Fruit fly (Drosophila melanogaster) whole organism, pupa: ENCODE measurements around the gene CG18404.

Experiments
- CG10348 ChIP-seq: fragments of 200-800 bp; sonication (Bioruptor generic); IDR thresholded peaks from 2 replicates; pipeline ENCODE4 v1.3.6; 2022; ENCODE audit warnings: missing biosample characterization, missing genetic modification characterization
- CG12605 ChIP-seq: fragments of 200-800 bp; sonication (Bioruptor generic); IDR thresholded peaks from 2 replicates; pipeline ENCODE4 v1.3.6; 2022; ENCODE audit warnings: missing biosample characterization, missing genetic modification characterization
- CG13204 ChIP-seq: fragments of 200-800 bp; sonication (Bioruptor generic); optimal IDR thresholded peaks from 2 replicates; lab custom pipeline; 2018; ENCODE audit warnings: missing biosample characterization, mild to moderate bottlenecking, missing genetic modification characterization, moderate library complexity
- CG14655 ChIP-seq: fragments of 200-800 bp; sonication (Bioruptor generic); optimal IDR thresholded peaks from 3 replicates; lab custom pipeline; 2017; ENCODE audit warnings: mild to moderate bottlenecking, missing biosample characterization, missing genetic modification reagents, missing genetic modification characterization
- CG15710 ChIP-seq: fragments of 200-800 bp; sonication (Bioruptor generic); optimal IDR thresholded peaks from 2 replicates; lab custom pipeline; 2018; ENCODE audit warnings: missing biosample characterization, mild to moderate bottlenecking, missing genetic modification characterization, moderate library complexity
- CG17806 ChIP-seq: fragments of 200-800 bp; sonication (Bioruptor generic); optimal IDR thresholded peaks from 2 replicates; lab custom pipeline; 2018; ENCODE audit warnings: missing biosample characterization, mild to moderate bottlenecking, missing genetic modification characterization, moderate library complexity
- CG32121 ChIP-seq: fragments of 200-800 bp; sonication (Bioruptor generic); IDR thresholded peaks from 2 replicates; pipeline ENCODE4 v1.3.6; 2022; ENCODE audit warnings: missing biosample characterization, missing genetic modification characterization
- CG34367 ChIP-seq: fragments of 200-800 bp; sonication (Bioruptor generic); optimal IDR thresholded peaks from 2 replicates; lab custom pipeline; 2018; ENCODE audit warnings: missing biosample characterization, mild to moderate bottlenecking, missing genetic modification characterization
- CG4496 ChIP-seq: fragments of 200-800 bp; sonication (Bioruptor generic); IDR thresholded peaks from 3 replicates; pipeline ENCODE4 v1.3.6; 2022; ENCODE audit warnings: missing biosample characterization, missing genetic modification characterization
- CG8159 ChIP-seq: fragments of 200-800 bp; sonication (Bioruptor generic); optimal IDR thresholded peaks from 3 replicates; lab custom pipeline; 2018; ENCODE audit warnings: missing biosample characterization, mild to moderate bottlenecking, missing genetic modification characterization, moderate library complexity
- CG8301 ChIP-seq: fragments of 200-800 bp; sonication (Bioruptor generic); optimal IDR thresholded peaks from 2 replicates; lab custom pipeline; 2018; ENCODE audit warnings: missing biosample characterization, mild to moderate bottlenecking, missing genetic modification characterization
- CG9948 ChIP-seq: fragments of 200-800 bp; sonication (Bioruptor generic); optimal IDR thresholded peaks from 2 replicates; lab custom pipeline; 2018; ENCODE audit warnings: missing biosample characterization, mild to moderate bottlenecking, missing genetic modification characterization, moderate library complexity
- D1 ChIP-seq: fragments of 200-800 bp; sonication (Bioruptor generic); optimal IDR thresholded peaks from 2 replicates; lab custom pipeline; 2018; ENCODE audit warnings: missing biosample characterization, mild to moderate bottlenecking, missing genetic modification characterization, moderate library complexity
- EcR ChIP-seq: fragments of 200-800 bp; sonication (Bioruptor generic); optimal IDR thresholded peaks from 3 replicates; lab custom pipeline; 2019; ENCODE audit warnings: missing biosample characterization, missing genetic modification characterization, mild to moderate bottlenecking, moderate library complexity, missing genetic modification reagents
- Ets98B ChIP-seq: fragments of 200-800 bp; sonication (Bioruptor generic); IDR thresholded peaks from 2 replicates; pipeline ENCODE4 v1.3.6; 2022; ENCODE audit warnings: missing biosample characterization, missing genetic modification characterization
- Pif1A ChIP-seq: fragments of 200-800 bp; sonication (Bioruptor generic); optimal IDR thresholded peaks from 3 replicates; lab custom pipeline; 2016; ENCODE audit warnings: missing biosample characterization, missing genetic modification characterization
- Pif1B ChIP-seq: fragments of 200-800 bp; sonication (Bioruptor generic); optimal IDR thresholded peaks from 3 replicates; lab custom pipeline; 2016; ENCODE audit warnings: missing biosample characterization, missing genetic modification characterization
- Snoo ChIP-seq: fragments of 200-800 bp; sonication (Bioruptor generic); optimal IDR thresholded peaks from 3 replicates; lab custom pipeline; 2017; ENCODE audit warnings: missing biosample characterization, mild to moderate bottlenecking, missing genetic modification characterization, inconsistent platforms
- fd96Ca ChIP-seq: fragments of 200-800 bp; sonication (Bioruptor generic); IDR thresholded peaks from 3 replicates; pipeline ENCODE4 v1.3.6; 2022; ENCODE audit warnings: missing biosample characterization, missing genetic modification characterization
- gl ChIP-seq: fragments of 200-800 bp; sonication (Bioruptor generic); optimal IDR thresholded peaks from 2 replicates; lab custom pipeline; 2018; ENCODE audit warnings: missing biosample characterization, mild to moderate bottlenecking, missing genetic modification characterization
- rn ChIP-seq: fragments of 200-800 bp; sonication (Bioruptor generic); IDR thresholded peaks from 2 replicates; pipeline ENCODE4 v1.3.6; 2022; ENCODE audit warnings: missing biosample characterization, missing genetic modification characterization

CG18404 gene

dm6 chr3R:30284989-30285670 is 32.1 kb downstream of the CG18404 start:
- TF ChIP-seq Pif1A (GFP tag; lab: Kevin White, UChicago) (peak; percentile 68), CG14655 (GFP tag; lab: Kevin White, UChicago) (peak; percentile 86), CG15710 (tag; lab: Kevin White, UChicago) (peak; percentile 76), CG8159 (tag; lab: Kevin White, UChicago) (peak; percentile 88), Snoo (tag; lab: Kevin White, UChicago) (peak; percentile 61), CG32121 (GFP tag; lab: Robert Waterston, UW) (no peak), CG4496 (GFP tag; lab: Robert Waterston, UW) (peak; percentile 90), Ets98B (GFP tag; lab: Robert Waterston, UW) (peak; percentile 67), CG17806 (tag; lab: Kevin White, UChicago) (peak; percentile 86), rn (GFP tag; lab: Robert Waterston, UW) (peak; percentile 74), D1 (peak; percentile 65), CG12605 (peak; percentile 42), fd96Ca (GFP tag; lab: Robert Waterston, UW) (peak; percentile 66; the same call in 2 of the 3 replicates), EcR (peak; percentile 80), CG13204 (peak; percentile 95), Pif1B (GFP tag; lab: Kevin White, UChicago) (peak; percentile 77), CG9948 (tag; lab: Kevin White, UChicago) (peak; percentile 80), CG10348 (GFP tag; lab: Robert Waterston, UW) (no peak), gl (peak; percentile 96), CG8301 (tag; lab: Kevin White, UChicago) (peak; percentile 83), CG34367 (peak; percentile 80)

dm6 chr3R:30286347-30286746 is 33.4 kb downstream of the CG18404 start:
- TF ChIP-seq CG32121 (GFP tag; lab: Robert Waterston, UW) (no peak), fd96Ca (GFP tag; lab: Robert Waterston, UW) (0 out of 3 replicates have a peak, but pooled peaks have one; percentile 20), rn (GFP tag; lab: Robert Waterston, UW) (no peak), Snoo (tag; lab: Kevin White, UChicago) (no peak), CG34367 (peak; percentile 9), CG12605 (no peak), gl (no peak), CG15710 (tag; lab: Kevin White, UChicago) (peak; percentile 17), EcR (no peak), Pif1A (GFP tag; lab: Kevin White, UChicago) (peak; percentile 15), CG14655 (GFP tag; lab: Kevin White, UChicago) (peak; percentile 46), CG17806 (tag; lab: Kevin White, UChicago) (peak; percentile 28), CG10348 (GFP tag; lab: Robert Waterston, UW) (no peak), CG13204 (no peak), CG4496 (GFP tag; lab: Robert Waterston, UW) (no peak), CG8159 (tag; lab: Kevin White, UChicago) (peak; percentile 17), D1 (no peak), Pif1B (GFP tag; lab: Kevin White, UChicago) (peak; percentile 9), CG8301 (tag; lab: Kevin White, UChicago) (no peak), CG9948 (tag; lab: Kevin White, UChicago) (peak; percentile 12), Ets98B (GFP tag; lab: Robert Waterston, UW) (no peak)

DNA sequence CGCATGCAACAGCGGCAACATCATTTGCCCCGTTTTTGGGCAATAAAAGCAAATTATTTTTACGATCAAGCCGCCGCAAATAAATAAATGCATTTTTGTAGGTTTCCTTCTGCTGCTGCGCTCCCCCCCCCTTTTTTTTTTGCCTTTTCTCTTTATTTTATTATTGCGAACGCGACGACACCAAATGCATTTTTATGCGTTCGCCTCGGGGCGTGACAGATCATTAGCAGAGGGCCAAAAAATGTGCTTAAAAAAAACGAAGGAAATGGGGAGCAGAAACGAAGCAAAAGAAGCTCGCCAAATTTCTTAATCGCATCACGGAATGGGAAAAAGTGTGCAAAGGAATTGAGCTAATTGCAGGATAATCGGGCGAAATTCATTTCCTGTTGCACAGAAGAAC is 34.4 kb downstream of the CG18404 start:
- TF ChIP-seq Pif1B (GFP tag; lab: Kevin White, UChicago) = no peak
- TF ChIP-seq Ets98B (GFP tag; lab: Robert Waterston, UW) = no peak
- TF ChIP-seq CG15710 (tag; lab: Kevin White, UChicago) = no peak
- no peak for TF ChIP-seq CG34367
- no peak for TF ChIP-seq EcR
- no peak for TF ChIP-seq rn (GFP tag; lab: Robert Waterston, UW)
- TF ChIP-seq gl = no peak
- no peak for TF ChIP-seq Snoo (tag; lab: Kevin White, UChicago)
- TF ChIP-seq, all 21 proteins: peak for 0

- TF ChIP-seq Ets98B (GFP tag; lab: Robert Waterston, UW) = no peak
- no peak for TF ChIP-seq CG34367
- TF ChIP-seq CG17806 (tag; lab: Kevin White, UChicago) = no peak
- no peak for TF ChIP-seq CG15710 (tag; lab: Kevin White, UChicago)
- TF ChIP-seq Snoo (tag; lab: Kevin White, UChicago) = no peak
Measured at dm6 chr3R:30288362-30289055, 35.5 kb downstream of the CG18404 start.

DNA sequence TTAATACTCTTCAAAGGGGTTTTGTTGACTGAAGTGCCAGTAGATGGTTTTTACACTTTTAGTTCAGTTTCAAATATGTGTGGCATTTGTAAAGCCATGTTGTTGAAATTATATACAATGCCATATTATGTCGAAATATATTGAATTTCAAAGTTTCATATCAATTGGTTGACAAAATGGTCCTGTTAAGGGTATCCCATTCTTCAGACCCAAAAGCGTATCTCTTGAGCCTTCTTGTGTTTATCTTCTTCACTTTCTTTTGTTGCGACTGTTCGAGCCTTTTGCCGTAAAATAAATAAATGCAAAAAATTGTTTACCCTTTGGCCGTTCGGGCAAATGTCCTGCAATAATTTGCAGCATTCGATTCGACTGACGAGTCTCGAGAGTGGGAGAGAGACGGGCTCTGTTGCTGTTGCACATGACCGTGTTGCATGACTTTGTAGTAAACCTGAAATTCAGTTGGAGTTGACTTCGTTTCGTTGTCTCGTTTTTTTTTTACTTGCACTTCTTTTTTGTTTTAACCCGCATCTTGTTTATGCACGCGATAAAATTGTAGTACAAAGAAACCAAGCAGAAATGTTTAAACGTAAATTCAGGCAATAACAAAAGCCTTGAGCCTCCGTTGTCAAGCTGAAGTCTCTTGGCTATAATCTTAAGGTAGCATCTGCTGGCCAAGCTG is 36.2 kb downstream of the CG18404 start:
- TF ChIP-seq CG8301 (tag; lab: Kevin White, UChicago) (no peak), gl (peak; percentile 50), EcR (peak; percentile 78), CG17806 (tag; lab: Kevin White, UChicago) (peak; percentile 33), CG34367 (peak; percentile 17), CG15710 (tag; lab: Kevin White, UChicago) (peak; percentile 16), Snoo (tag; lab: Kevin White, UChicago) (no peak), CG13204 (peak; percentile 52), CG12605 (0 out of 2 replicates have a peak, but pooled peaks have one; percentile 13), CG8159 (tag; lab: Kevin White, UChicago) (peak; percentile 41)
